Fruit fly (Drosophila melanogaster) whole organism, embryonic: ENCODE measurements around the gene pigs.

Experiments
- Ada2b ChIP-seq: fragments of 200-800 bp; sonication (Bioruptor generic); IDR thresholded peaks from 2 replicates; pipeline ENCODE4 v1.3.6; 2022; ENCODE audit warnings: missing biosample characterization, missing genetic modification characterization
- B-H2 ChIP-seq: fragments of 200-800 bp; sonication (Bioruptor generic); optimal IDR thresholded peaks from 2 replicates; lab custom pipeline; 2018; ENCODE audit warnings: missing biosample characterization, mild to moderate bottlenecking, missing genetic modification characterization
- Bteb2 ChIP-seq: fragments of 200-800 bp; sonication (Bioruptor generic); optimal IDR thresholded peaks from 2 replicates; lab custom pipeline; 2016; ENCODE audit warnings: missing biosample characterization, missing genetic modification characterization
- CG10209 ChIP-seq: fragments of 200-800 bp; sonication (Bioruptor generic); optimal IDR thresholded peaks from 3 replicates; lab custom pipeline; 2017; ENCODE audit warnings: missing biosample characterization, mild to moderate bottlenecking, missing genetic modification characterization, missing genetic modification reagents
- CG10274 ChIP-seq: fragments of 200-800 bp; sonication (Bioruptor generic); optimal IDR thresholded peaks from 3 replicates; lab custom pipeline; 2017; ENCODE audit warnings: missing biosample characterization, mild to moderate bottlenecking, missing genetic modification characterization
- CG15269 ChIP-seq: fragments of 200-800 bp; sonication (Bioruptor generic); optimal IDR thresholded peaks from 2 replicates; lab custom pipeline; 2018; ENCODE audit warnings: missing biosample characterization, mild to moderate bottlenecking, missing genetic modification characterization, moderate library complexity
- CG15514 ChIP-seq: fragments of 200-800 bp; sonication (Bioruptor generic); optimal IDR thresholded peaks from 3 replicates; lab custom pipeline; 2017; ENCODE audit warnings: missing biosample characterization, missing genetic modification characterization, mild to moderate bottlenecking, moderate library complexity, missing genetic modification reagents
- CG16863 ChIP-seq: fragments of 200-800 bp; sonication (Bioruptor generic); optimal IDR thresholded peaks from 3 replicates; lab custom pipeline; 2016; ENCODE audit warnings: missing biosample characterization, missing genetic modification characterization
- CG30020 ChIP-seq: fragments of 200-800 bp; optimal IDR thresholded peaks from 2 replicates; lab custom pipeline; 2019; ENCODE audit warnings: missing biosample characterization, mild to moderate bottlenecking, missing genetic modification characterization, moderate library complexity
- CG30431 ChIP-seq: fragments of 200-800 bp; sonication (Bioruptor generic); optimal IDR thresholded peaks from 2 replicates; lab custom pipeline; 2017; ENCODE audit warnings: missing biosample characterization, missing genetic modification characterization
- CG32532 ChIP-seq: fragments of 200-800 bp; sonication (Bioruptor generic); IDR thresholded peaks from 2 replicates; pipeline ENCODE4 v1.3.6; 2022; ENCODE audit warnings: missing biosample characterization, missing genetic modification characterization
- CG33557 ChIP-seq: fragments of 200-800 bp; sonication (Bioruptor generic); optimal IDR thresholded peaks from 2 replicates; lab custom pipeline; 2019; ENCODE audit warnings: missing biosample characterization, mild to moderate bottlenecking, missing genetic modification characterization, moderate library complexity
- CG4328 ChIP-seq: fragments of 200-800 bp; sonication (Bioruptor generic); optimal IDR thresholded peaks from 3 replicates; lab custom pipeline; 2017; ENCODE audit warnings: missing biosample characterization, missing genetic modification reagents, missing genetic modification characterization
- CG6272 ChIP-seq: fragments of 200-800 bp; sonication (Bioruptor generic); IDR thresholded peaks from 2 replicates; pipeline ENCODE4 v1.3.6; 2022; ENCODE audit warnings: missing biosample characterization, missing genetic modification characterization
- CG7271 ChIP-seq: fragments of 200-800 bp; sonication (Bioruptor generic); optimal IDR thresholded peaks from 2 replicates; lab custom pipeline; 2018; ENCODE audit warnings: missing biosample characterization, mild to moderate bottlenecking, missing genetic modification characterization, moderate library complexity
- CG7357 ChIP-seq: fragments of 200-800 bp; sonication (Bioruptor generic); IDR thresholded peaks from 3 replicates; pipeline ENCODE4 v1.3.6; 2022; ENCODE audit warnings: missing biosample characterization, missing genetic modification characterization
- CG7786 ChIP-seq: fragments of 200-800 bp; sonication (Bioruptor generic); optimal IDR thresholded peaks from 2 replicates; lab custom pipeline; 2016; ENCODE audit warnings: missing biosample characterization, missing genetic modification characterization
- CG7928 ChIP-seq: fragments of 200-800 bp; sonication (Bioruptor generic); optimal IDR thresholded peaks from 2 replicates; lab custom pipeline; 2017; ENCODE audit warnings: missing biosample characterization, mild to moderate bottlenecking, missing genetic modification characterization
- CG9437 ChIP-seq: fragments of 200-800 bp; sonication (Bioruptor generic); optimal IDR thresholded peaks from 2 replicates; lab custom pipeline; 2018; ENCODE audit warnings: missing biosample characterization, mild to moderate bottlenecking, missing genetic modification characterization
- CG9797 ChIP-seq: fragments of 200-800 bp; sonication (Bioruptor generic); optimal IDR thresholded peaks from 3 replicates; lab custom pipeline; 2018; ENCODE audit warnings: missing biosample characterization, mild to moderate bottlenecking, missing genetic modification characterization
- Dll ChIP-seq: fragments of 200-800 bp; sonication (Bioruptor generic); IDR thresholded peaks from 4 replicates; pipeline ENCODE4 v1.3.6; 2022; ENCODE audit warnings: missing biosample characterization, missing genetic modification characterization; ENCODE audit not compliant: partially characterized antibody
- Dref ChIP-seq: fragments of 200-800 bp; sonication (Bioruptor generic); IDR thresholded peaks from 2 replicates; pipeline ENCODE4 v1.3.6; 2022; ENCODE audit warnings: missing biosample characterization, missing genetic modification characterization
- Fer2 ChIP-seq: fragments of 200-800 bp; sonication (Bioruptor generic); optimal IDR thresholded peaks from 2 replicates; lab custom pipeline; 2018; ENCODE audit warnings: missing biosample characterization, mild to moderate bottlenecking, missing genetic modification characterization, moderate library complexity
- Hmx ChIP-seq: fragments of 200-800 bp; sonication (Bioruptor generic); optimal IDR thresholded peaks from 2 replicates; lab custom pipeline; 2016; ENCODE audit warnings: missing biosample characterization, missing genetic modification characterization
- Hr39 ChIP-seq: fragments of >200 bp; optimal IDR thresholded peaks from 2 replicates; lab custom pipeline; 2017
- Lim3 ChIP-seq: fragments of 200-800 bp; sonication (Bioruptor generic); IDR thresholded peaks from 2 replicates; pipeline ENCODE4 v1.3.6; 2022; ENCODE audit warnings: missing biosample characterization, missing genetic modification characterization
- Lpt ChIP-seq: fragments of >200 bp; optimal IDR thresholded peaks from 2 replicates; lab custom pipeline; 2018; ENCODE audit warnings: missing biosample characterization, missing genetic modification characterization
- MESR4 ChIP-seq: fragments of 200-800 bp; sonication (Bioruptor generic); optimal IDR thresholded peaks from 2 replicates; lab custom pipeline; 2018; ENCODE audit warnings: missing biosample characterization, mild to moderate bottlenecking, missing genetic modification characterization, moderate library complexity
- NC2α ChIP-seq: fragments of 200-800 bp; sonication (Bioruptor generic); optimal IDR thresholded peaks from 2 replicates; lab custom pipeline; 2016; ENCODE audit warnings: missing biosample characterization, missing genetic modification characterization
- NK7.1 ChIP-seq: fragments of 200-800 bp; sonication (Bioruptor generic); optimal IDR thresholded peaks from 3 replicates; lab custom pipeline; 2016; ENCODE audit warnings: missing biosample characterization, missing genetic modification characterization
- Neu2 ChIP-seq: fragments of 200-800 bp; sonication (Bioruptor generic); optimal IDR thresholded peaks from 3 replicates; lab custom pipeline; 2016; ENCODE audit warnings: missing biosample characterization, missing genetic modification characterization, borderline replicate concordance
- PHDP ChIP-seq: fragments of 200-800 bp; sonication (Bioruptor generic); optimal IDR thresholded peaks from 3 replicates; lab custom pipeline; 2018; ENCODE audit warnings: missing biosample characterization, mild to moderate bottlenecking, missing genetic modification characterization, moderate library complexity
- Sox102F ChIP-seq: fragments of 200-800 bp; sonication (Bioruptor generic); optimal IDR thresholded peaks from 2 replicates; lab custom pipeline; 2018; ENCODE audit warnings: missing biosample characterization, mild to moderate bottlenecking, missing genetic modification characterization, moderate library complexity
- Ssrp ChIP-seq: fragments of 200-800 bp; sonication (Bioruptor generic); optimal IDR thresholded peaks from 2 replicates; lab custom pipeline; 2018; ENCODE audit warnings: missing biosample characterization, mild to moderate bottlenecking, missing genetic modification characterization, moderate library complexity
- ac ChIP-seq: fragments of 200-800 bp; sonication (Bioruptor generic); optimal IDR thresholded peaks from 3 replicates; lab custom pipeline; 2017; ENCODE audit warnings: missing biosample characterization, mild to moderate bottlenecking, missing genetic modification characterization
- bcd ChIP-seq: fragments of 200-800 bp; sonication (Bioruptor generic); optimal IDR thresholded peaks from 2 replicates; lab custom pipeline; 2017; ENCODE audit warnings: missing biosample characterization, mild to moderate bottlenecking, missing genetic modification characterization
- cato ChIP-seq: fragments of 200-800 bp; sonication (Bioruptor generic); optimal IDR thresholded peaks from 2 replicates; lab custom pipeline; 2016; ENCODE audit warnings: missing biosample characterization, missing genetic modification characterization, borderline replicate concordance
- caup ChIP-seq: fragments of 200-800 bp; sonication (Bioruptor generic); optimal IDR thresholded peaks from 3 replicates; lab custom pipeline; 2017; ENCODE audit warnings: missing biosample characterization, mild to moderate bottlenecking, missing genetic modification characterization, moderate library complexity; ENCODE audit not compliant: severe bottlenecking
- croc ChIP-seq: fragments of 200-800 bp; sonication (Bioruptor generic); conservative IDR thresholded peaks from 3 replicates; pipeline ENCODE4 v1.3.6; 2022; ENCODE audit warnings: missing biosample characterization, missing genetic modification characterization
- dpn ChIP-seq, 2 experiments: fragments of 200-800 bp; sonication (Bioruptor generic); optimal IDR thresholded peaks; 3 replicates each; lab custom pipeline; 2016; ENCODE audit warnings: missing biosample characterization in 2 of 2, missing genetic modification characterization in 2 of 2
- ken ChIP-seq: fragments of 200-800 bp; sonication (Bioruptor generic); IDR thresholded peaks from 3 replicates; pipeline ENCODE4 v1.3.6; 2022; ENCODE audit warnings: missing biosample characterization, missing genetic modification characterization
- lmd ChIP-seq: fragments of 200-800 bp; sonication (Bioruptor generic); IDR thresholded peaks from 2 replicates; pipeline ENCODE4 v1.3.6; 2022; ENCODE audit warnings: missing biosample characterization, missing genetic modification characterization
- odd ChIP-seq: fragments of 200-800 bp; sonication (Bioruptor generic); optimal IDR thresholded peaks from 2 replicates; lab custom pipeline; 2017; ENCODE audit warnings: missing biosample characterization, mild to moderate bottlenecking, missing genetic modification characterization
- org-1 ChIP-seq: fragments of 200-800 bp; sonication (Bioruptor generic); optimal IDR thresholded peaks from 2 replicates; lab custom pipeline; 2017; ENCODE audit warnings: missing biosample characterization, missing genetic modification characterization
- phol ChIP-seq: fragments of 200-800 bp; sonication (Bioruptor generic); optimal IDR thresholded peaks from 3 replicates; lab custom pipeline; 2018; ENCODE audit warnings: missing biosample characterization, mild to moderate bottlenecking, missing genetic modification characterization, moderate library complexity
- salm ChIP-seq: fragments of 200-800 bp; sonication (Bioruptor generic); optimal IDR thresholded peaks from 2 replicates; lab custom pipeline; 2018; ENCODE audit warnings: missing biosample characterization, mild to moderate bottlenecking, missing genetic modification characterization
- stc ChIP-seq: fragments of 200-800 bp; sonication (Bioruptor generic); IDR thresholded peaks from 2 replicates; pipeline ENCODE4 v1.3.6; 2022; ENCODE audit warnings: missing biosample characterization, missing genetic modification characterization
- z ChIP-seq: fragments of 200-800 bp; sonication (Bioruptor generic); IDR thresholded peaks from 3 replicates; pipeline ENCODE4 v1.3.6; 2022; ENCODE audit warnings: missing biosample characterization, missing genetic modification characterization

pigs gene

dm6 chrX:6656626-6657558 lies 57.0 kb downstream of the pigs start (continued):
- peak; percentile 10 for TF ChIP-seq CG33557 (GFP tag; lab: Kevin White, UChicago)
- peak; percentile 47 for TF ChIP-seq CG15269 (tag; lab: Kevin White, UChicago)
- peak; percentile 7 for TF ChIP-seq CG30020 (tag; lab: Kevin White, UChicago)
- no peak for TF ChIP-seq z (GFP tag; lab: Robert Waterston, UW)
- TF ChIP-seq salm (tag; lab: Kevin White, UChicago): no peak
- 0 out of 2 replicates have a peak, but pooled peaks have one; percentile 10 for TF ChIP-seq stc (GFP tag; lab: Robert Waterston, UW)
- TF ChIP-seq Ada2b (GFP tag; lab: Robert Waterston, UW): peak; percentile 38; the same call in 1 of the 2 replicates
- TF ChIP-seq ken (GFP tag; lab: Robert Waterston, UW): no peak
- no peak for TF ChIP-seq CG10274 (GFP tag; lab: Kevin White, UChicago)
- TF ChIP-seq NC2α (GFP tag; lab: Kevin White, UChicago): no peak
- TF ChIP-seq Dll: peak; percentile 34; the same call in 1 of the 4 replicates
- peak; percentile 36 for TF ChIP-seq odd (GFP tag; lab: Kevin White, UChicago)
- no peak for TF ChIP-seq org-1 (GFP tag; lab: Kevin White, UChicago)
- TF ChIP-seq NK7.1 (GFP tag; lab: Kevin White, UChicago): no peak
- peak; percentile 3 for TF ChIP-seq bcd (GFP tag; lab: Kevin White, UChicago)
- TF ChIP-seq cato: no peak
- no peak; the same call in 1 of the 2 replicates for TF ChIP-seq CG32532 (GFP tag; lab: Robert Waterston, UW)
- no peak for TF ChIP-seq CG9797
- TF ChIP-seq Lim3 (GFP tag; lab: Robert Waterston, UW): no peak
- peak; percentile 18; the same call in 1 of the 2 replicates for TF ChIP-seq CG6272
- TF ChIP-seq B-H2 (GFP tag; lab: Kevin White, UChicago): peak; percentile 69
- no peak for TF ChIP-seq Lpt (GFP tag; lab: Kevin White, UChicago)
- peak; percentile 39 for TF ChIP-seq CG10209
- TF ChIP-seq dpn (GFP tag; optimal IDR thresholded peaks at IDR 0.05; lab: Kevin White, UChicago): peak in 1 of 2 experiments; percentile 11
- no peak for TF ChIP-seq CG7786 (GFP tag; lab: Kevin White, UChicago)
- no peak for TF ChIP-seq MESR4 (GFP tag; lab: Kevin White, UChicago)
- peak; percentile 31 for TF ChIP-seq Ssrp (tag; lab: Kevin White, UChicago)
- TF ChIP-seq Neu2: no peak
- no peak for TF ChIP-seq Hr39 (lab: Kevin White, UChicago)
- no peak for TF ChIP-seq croc (GFP tag; lab: Robert Waterston, UW)
- no peak for TF ChIP-seq Hmx (GFP tag; lab: Kevin White, UChicago)
- TF ChIP-seq lmd (GFP tag; lab: Robert Waterston, UW): peak; percentile 49; the same call in 1 of the 2 replicates
- no peak for TF ChIP-seq CG30431 (GFP tag; lab: Kevin White, UChicago)
- no peak for TF ChIP-seq CG7357 (GFP tag; lab: Robert Waterston, UW)
- TF ChIP-seq PHDP (tag; lab: Kevin White, UChicago): peak; percentile 61
- no peak for TF ChIP-seq CG7271 (tag; lab: Kevin White, UChicago)
- TF ChIP-seq phol: peak; percentile 42
- peak; percentile 4 for TF ChIP-seq CG9437 (GFP tag; lab: Kevin White, UChicago)
- peak; percentile 57 for TF ChIP-seq caup (GFP tag; lab: Kevin White, UChicago)
- TF ChIP-seq CG15514 (GFP tag; lab: Kevin White, UChicago): peak; percentile 61
- TF ChIP-seq CG16863: no peak
- TF ChIP-seq CG4328 (GFP tag; lab: Kevin White, UChicago): peak; percentile 64
- no peak for TF ChIP-seq ac (GFP tag; lab: Kevin White, UChicago)
- TF ChIP-seq CG7928 (GFP tag; lab: Kevin White, UChicago): no peak
- TF ChIP-seq Dref (GFP tag; lab: Robert Waterston, UW): no peak
- no peak for TF ChIP-seq Fer2
- no peak for TF ChIP-seq Bteb2
- TF ChIP-seq Sox102F: no peak
